Worm (Caenorhabditis elegans): ENCODE data around the gene ilkp-1.

The ilkp-1 gene

ce11 chrII:11043546-11044192 lies 6.4 kb upstream of the ilkp-1 start:
- peak; percentile 97 for TF ChIP-seq elt-1 (tag; optimal IDR thresholded peaks at IDR 0.05; ENCODE audit: borderline replicate concordance, insufficient read depth)
- TF ChIP-seq zip-8 (tag; optimal IDR thresholded peaks at IDR 0.05), result peak; percentile 88
- no peak for TF ChIP-seq bed-3 (GFP tag; optimal IDR thresholded peaks at IDR 0.05)

ce11 chrII:11044193-11044568 lies 5.9 kb upstream of the ilkp-1 start:
- no peak for TF ChIP-seq mab-5 (tag; optimal IDR thresholded peaks at IDR 0.05)
- TF ChIP-seq M03D4.4 (tag; optimal IDR thresholded peaks at IDR 0.05), result no peak
- TF ChIP-seq mep-1 (tag; optimal IDR thresholded peaks at IDR 0.05), result no peak
- TF ChIP-seq elt-1 (tag; optimal IDR thresholded peaks at IDR 0.05; ENCODE audit: borderline replicate concordance, insufficient read depth), result no peak
- TF ChIP-seq nhr-12 (tag; optimal IDR thresholded peaks at IDR 0.05), result no peak

ce11 chrII:11045872-11046271 lies 4.2 kb upstream of the ilkp-1 start, which contains the start of gene col-83:
col-83 (minus strand) TSS chrII:11045972.
- no peak for TF ChIP-seq mep-1 (tag; optimal IDR thresholded peaks at IDR 0.05)
- TF ChIP-seq unc-120 (tag; optimal IDR thresholded peaks at IDR 0.05; ENCODE audit: poor library complexity, severe bottlenecking), result no peak
- TF ChIP-seq elt-1 (tag; optimal IDR thresholded peaks at IDR 0.05; ENCODE audit: borderline replicate concordance, insufficient read depth), result no peak
- TF ChIP-seq ham-2 (GFP tag; optimal IDR thresholded peaks at IDR 0.05), result no peak
- no peak for TF ChIP-seq drap-1 (GFP tag; optimal IDR thresholded peaks at IDR 0.05)
- TF ChIP-seq bed-3 (GFP tag; optimal IDR thresholded peaks at IDR 0.05), result no peak

ce11 chrII:11048930-11049329 lies 1.1 kb upstream of the ilkp-1 start, which contains the start of gene F33A8.4:
F33A8.4 (minus strand) TSS chrII:11049030.
- no peak for TF ChIP-seq flh-1 (GFP tag; optimal IDR thresholded peaks at IDR 0.05)
- TF ChIP-seq blmp-1 (tag; optimal IDR thresholded peaks at IDR 0.05), result no peak
- TF ChIP-seq nhr-28 (tag; optimal IDR thresholded peaks at IDR 0.05), result no peak
- no peak for TF ChIP-seq sem-2 (GFP tag; optimal IDR thresholded peaks at IDR 0.05)
- no peak for TF ChIP-seq mep-1 (tag; optimal IDR thresholded peaks at IDR 0.05)
- TF ChIP-seq ceh-39 (tag; optimal IDR thresholded peaks at IDR 0.05), result no peak
- no peak for TF ChIP-seq zip-8 (tag; optimal IDR thresholded peaks at IDR 0.05)
- no peak for TF ChIP-seq elt-3 (tag; optimal IDR thresholded peaks at IDR 0.05)
- no peak for TF ChIP-seq mls-2 (tag; optimal IDR thresholded peaks at IDR 0.05)
- no peak for TF ChIP-seq elt-1 (tag; optimal IDR thresholded peaks at IDR 0.05; ENCODE audit: borderline replicate concordance, insufficient read depth)

ce11 chrII:11050678-11051077 lies 623 bp downstream of the ilkp-1 start:
- TF ChIP-seq pha-4 (tag; optimal IDR thresholded peaks at IDR 0.05) (no peak), ceh-39 (tag; optimal IDR thresholded peaks at IDR 0.05) (no peak), lin-13 (tag; optimal IDR thresholded peaks at IDR 0.05) (no peak), ceh-43 (GFP tag; optimal IDR thresholded peaks at IDR 0.05) (no peak), blmp-1 (tag; optimal IDR thresholded peaks at IDR 0.05) (no peak), nhr-12 (tag; optimal IDR thresholded peaks at IDR 0.05) (no peak), nhr-28 (tag; optimal IDR thresholded peaks at IDR 0.05) (no peak), elt-1 (tag; optimal IDR thresholded peaks at IDR 0.05; ENCODE audit: borderline replicate concordance, insufficient read depth) (no peak), cnd-1 (tag; optimal IDR thresholded peaks at IDR 0.05) (no peak), sem-2 (GFP tag; optimal IDR thresholded peaks at IDR 0.05) (no peak), lin-32 (GFP tag; optimal IDR thresholded peaks at IDR 0.05) (no peak), unc-62 (GFP tag; optimal IDR thresholded peaks at IDR 0.05) (no peak), sptf-1 (tag; optimal IDR thresholded peaks at IDR 0.05) (no peak), flh-1 (GFP tag; optimal IDR thresholded peaks at IDR 0.05) (no peak), hlh-1 (tag; optimal IDR thresholded peaks at IDR 0.05) (no peak), ces-1 (GFP tag; optimal IDR thresholded peaks at IDR 0.05) (no peak), ztf-11 (tag; optimal IDR thresholded peaks at IDR 0.05) (no peak)

ce11 chrII:11052526-11052925 lies 2.5 kb downstream of the ilkp-1 start:
- TF ChIP-seq lsy-2 (tag; optimal IDR thresholded peaks at IDR 0.05), result no peak
- TF ChIP-seq bed-3 (GFP tag; optimal IDR thresholded peaks at IDR 0.05), result no peak
- TF ChIP-seq pha-4 (tag; optimal IDR thresholded peaks at IDR 0.05), result no peak
- no peak for TF ChIP-seq hlh-1 (tag; optimal IDR thresholded peaks at IDR 0.05)
- TF ChIP-seq ztf-11 (tag; optimal IDR thresholded peaks at IDR 0.05), result no peak
- TF ChIP-seq mab-5 (tag; optimal IDR thresholded peaks at IDR 0.05), result no peak
- no peak for TF ChIP-seq sptf-1 (tag; optimal IDR thresholded peaks at IDR 0.05)
- no peak for TF ChIP-seq nhr-76 (tag; optimal IDR thresholded peaks at IDR 0.05)
- TF ChIP-seq ces-1 (GFP tag; optimal IDR thresholded peaks at IDR 0.05), result no peak
- no peak for TF ChIP-seq M03D4.4 (tag; optimal IDR thresholded peaks at IDR 0.05)
- no peak for TF ChIP-seq ham-2 (GFP tag; optimal IDR thresholded peaks at IDR 0.05)
- no peak for TF ChIP-seq ceh-83 (GFP tag; optimal IDR thresholded peaks at IDR 0.05)
- TF ChIP-seq nhr-2 (tag; optimal IDR thresholded peaks at IDR 0.05), result no peak
- no peak for TF ChIP-seq flh-1 (GFP tag; optimal IDR thresholded peaks at IDR 0.05)
- TF ChIP-seq lin-32 (GFP tag; optimal IDR thresholded peaks at IDR 0.05), result no peak
- no peak for TF ChIP-seq mls-2 (tag; optimal IDR thresholded peaks at IDR 0.05)
- TF ChIP-seq blmp-1 (tag; optimal IDR thresholded peaks at IDR 0.05), result no peak
- TF ChIP-seq cnd-1 (tag; optimal IDR thresholded peaks at IDR 0.05), result no peak
- no peak for TF ChIP-seq nhr-12 (tag; optimal IDR thresholded peaks at IDR 0.05)
